Worm (Caenorhabditis elegans) whole organism, mixed stage, embryonic: ENCODE measurements around the gene utp-20.

Source experiments
- M03D4.4 ChIP-seq: sonication (generic microtip); optimal IDR thresholded peaks from 2 replicates; lab custom pipeline; 2017; ENCODE audit warnings: mild to moderate bottlenecking, missing genetic modification characterization, missing compliant biosample characterization
- bed-3 ChIP-seq: fragments of 200-800 bp; sonication (Bioruptor generic); optimal IDR thresholded peaks from 3 replicates; lab custom pipeline; 2018; ENCODE audit warnings: mild to moderate bottlenecking, missing genetic modification characterization, moderate library complexity, missing compliant biosample characterization
- blmp-1 ChIP-seq: fragments of 150-350 bp; optimal IDR thresholded peaks from 2 replicates; lab custom pipeline; 2014; ENCODE audit warnings: missing biosample characterization, missing genetic modification characterization
- ceh-39 ChIP-seq: fragments of 150-350 bp; optimal IDR thresholded peaks from 2 replicates; lab custom pipeline; 2014; ENCODE audit warnings: missing biosample characterization, missing genetic modification characterization
- ces-1 ChIP-seq: fragments of 150-350 bp; optimal IDR thresholded peaks from 2 replicates; lab custom pipeline; 2014; ENCODE audit warnings: missing biosample characterization, missing genetic modification reagents, missing genetic modification characterization
- cnd-1 ChIP-seq: fragments of 200-800 bp; sonication (Bioruptor generic); optimal IDR thresholded peaks from 2 replicates; lab custom pipeline; 2018; ENCODE audit warnings: mild to moderate bottlenecking, missing genetic modification characterization, missing compliant biosample characterization
- drap-1 ChIP-seq: fragments of 200-800 bp; sonication (Bioruptor generic); optimal IDR thresholded peaks from 3 replicates; lab custom pipeline; 2018; ENCODE audit warnings: mild to moderate bottlenecking, missing genetic modification characterization, missing compliant biosample characterization
- elt-1 ChIP-seq: sonication (generic microtip); optimal IDR thresholded peaks from 2 replicates; lab custom pipeline; 2017; ENCODE audit warnings: missing genetic modification characterization, mild to moderate bottlenecking, missing compliant biosample characterization, antibody characterized with exemption, moderate library complexity, borderline replicate concordance; ENCODE audit not compliant: insufficient read depth
- elt-3 ChIP-seq: fragments of 150-350 bp; optimal IDR thresholded peaks from 2 replicates; lab custom pipeline; 2014; ENCODE audit warnings: missing biosample characterization, missing genetic modification characterization
- flh-1 ChIP-seq: fragments of 200-800 bp; sonication (Bioruptor generic); optimal IDR thresholded peaks from 2 replicates; lab custom pipeline; 2018; ENCODE audit warnings: mild to moderate bottlenecking, missing genetic modification characterization, moderate library complexity, missing compliant biosample characterization
- ham-2 ChIP-seq: fragments of 200-800 bp; sonication (Bioruptor generic); optimal IDR thresholded peaks from 2 replicates; lab custom pipeline; 2018; ENCODE audit warnings: mild to moderate bottlenecking, missing genetic modification characterization, missing compliant biosample characterization
- hlh-1 ChIP-seq: fragments of 150-350 bp; optimal IDR thresholded peaks from 2 replicates; lab custom pipeline; 2014; ENCODE audit warnings: missing biosample characterization, missing genetic modification reagents, missing genetic modification characterization
- lin-13 ChIP-seq: fragments of 150-350 bp; optimal IDR thresholded peaks from 2 replicates; lab custom pipeline; 2014; ENCODE audit warnings: missing biosample characterization, missing genetic modification characterization
- lin-32 ChIP-seq: fragments of 200-800 bp; sonication (Bioruptor generic); optimal IDR thresholded peaks from 2 replicates; lab custom pipeline; 2018; ENCODE audit warnings: mild to moderate bottlenecking, missing genetic modification characterization, missing compliant biosample characterization
- mab-5 ChIP-seq: fragments of 150-350 bp; optimal IDR thresholded peaks from 2 replicates; lab custom pipeline; 2014; ENCODE audit warnings: missing biosample characterization, missing genetic modification characterization
- mls-2 ChIP-seq: sonication (generic microtip); optimal IDR thresholded peaks from 2 replicates; lab custom pipeline; 2016; ENCODE audit warnings: mild to moderate bottlenecking, missing genetic modification characterization, moderate library complexity, missing compliant biosample characterization
- nhr-12 ChIP-seq: fragments of 150-350 bp; optimal IDR thresholded peaks from 2 replicates; lab custom pipeline; 2014; ENCODE audit warnings: missing biosample characterization, missing genetic modification characterization
- nhr-2 ChIP-seq: fragments of 150-350 bp; optimal IDR thresholded peaks from 2 replicates; lab custom pipeline; 2014; ENCODE audit warnings: missing biosample characterization, missing genetic modification characterization
- nhr-237 ChIP-seq: fragments of 150-350 bp; optimal IDR thresholded peaks from 2 replicates; lab custom pipeline; 2014; ENCODE audit warnings: missing biosample characterization, missing genetic modification characterization
- nhr-28 ChIP-seq: fragments of 150-350 bp; optimal IDR thresholded peaks from 2 replicates; lab custom pipeline; 2014; ENCODE audit warnings: missing biosample characterization, missing genetic modification characterization
- pha-4 ChIP-seq: fragments of 150-350 bp; optimal IDR thresholded peaks from 2 replicates; lab custom pipeline; 2018; ENCODE audit warnings: missing biosample characterization, missing genetic modification reagents, missing genetic modification characterization
- sem-2 ChIP-seq: fragments of 200-800 bp; sonication (Bioruptor generic); optimal IDR thresholded peaks from 2 replicates; lab custom pipeline; 2018; ENCODE audit warnings: mild to moderate bottlenecking, missing genetic modification characterization, missing compliant biosample characterization
- snpc-4 ChIP-seq: fragments of 150-350 bp; optimal IDR thresholded peaks from 2 replicates; lab custom pipeline; 2014; ENCODE audit warnings: missing biosample characterization, missing genetic modification characterization
- sptf-1 ChIP-seq: sonication (generic microtip); optimal IDR thresholded peaks from 2 replicates; lab custom pipeline; 2017; ENCODE audit warnings: mild to moderate bottlenecking, missing genetic modification characterization, moderate library complexity, missing compliant biosample characterization
- tbx-8 ChIP-seq: fragments of 200-800 bp; sonication (Bioruptor generic); optimal IDR thresholded peaks from 2 replicates; lab custom pipeline; 2018; ENCODE audit warnings: mild to moderate bottlenecking, missing genetic modification characterization, moderate library complexity, missing compliant biosample characterization
- unc-120 ChIP-seq: sonication (generic microtip); optimal IDR thresholded peaks from 2 replicates; lab custom pipeline; 2017; ENCODE audit warnings: missing genetic modification characterization, missing compliant biosample characterization; ENCODE audit not compliant: poor library complexity, severe bottlenecking
- unc-62 ChIP-seq: fragments of 150-350 bp; optimal IDR thresholded peaks from 2 replicates; lab custom pipeline; 2014; ENCODE audit warnings: missing biosample characterization, missing genetic modification reagents, missing genetic modification characterization

Gene utp-20

ce11 chrII:6493139-6493538, 43.0 kb upstream of the utp-20 start:
- TF ChIP-seq elt-3 (tag; lab: Kevin White, UChicago), result no peak
- peak; percentile 90 for TF ChIP-seq ces-1 (GFP tag; lab: Kevin White, UChicago)

ce11 chrII:6493709-6494326, 42.4 kb upstream of the utp-20 start:
- TF ChIP-seq sem-2 (GFP tag; lab: Kevin White, UChicago) (no peak), lin-32 (no peak), ham-2 (GFP tag; lab: Kevin White, UChicago) (no peak)

ce11 chrII:6496496-6496895, 39.7 kb upstream of the utp-20 start:
- TF ChIP-seq ces-1 (GFP tag; lab: Kevin White, UChicago) (no peak), ceh-39 (tag; lab: Kevin White, UChicago) (no peak), sem-2 (GFP tag; lab: Kevin White, UChicago) (no peak), drap-1 (GFP tag; lab: Kevin White, UChicago) (no peak), elt-1 (no peak), sptf-1 (tag; lab: Kevin White, UChicago) (no peak), mab-5 (no peak), nhr-237 (no peak), pha-4 (tag; lab: Kevin White, UChicago) (no peak), nhr-28 (tag; lab: Kevin White, UChicago) (no peak), tbx-8 (GFP tag; lab: Kevin White, UChicago) (no peak), bed-3 (GFP tag; lab: Kevin White, UChicago) (no peak), mls-2 (tag; lab: Kevin White, UChicago) (no peak), lin-32 (no peak), unc-62 (GFP tag; lab: Kevin White, UChicago) (no peak), hlh-1 (no peak), unc-120 (tag; lab: Kevin White, UChicago) (no peak), flh-1 (GFP tag; lab: Kevin White, UChicago) (no peak), blmp-1 (tag; lab: Kevin White, UChicago) (no peak), nhr-2 (tag; lab: Kevin White, UChicago) (no peak)

DNA sequence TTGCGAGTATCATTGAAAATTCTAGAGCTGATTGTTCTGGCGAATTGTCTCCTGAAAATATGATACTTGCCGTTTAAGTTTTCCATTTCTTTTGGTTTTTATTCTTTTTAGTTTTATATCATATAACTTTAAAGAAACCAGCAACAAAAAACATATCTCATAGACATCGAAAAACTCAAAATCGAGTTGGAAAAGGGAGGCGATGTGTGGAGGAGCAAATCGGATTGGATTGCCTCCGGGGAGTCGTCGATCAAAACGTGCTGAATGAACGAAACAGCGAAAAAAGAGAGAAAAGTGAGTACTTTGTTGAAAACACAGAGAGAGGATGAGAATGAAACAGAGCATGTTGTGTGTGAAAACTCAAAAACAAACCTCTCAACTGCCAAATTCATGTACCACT, 39.0 kb upstream of the utp-20 start:
- TF ChIP-seq ces-1 (GFP tag; lab: Kevin White, UChicago) (peak; percentile 34), ceh-39 (tag; lab: Kevin White, UChicago) (no peak), lin-13 (no peak), elt-3 (tag; lab: Kevin White, UChicago) (no peak), elt-1 (no peak), hlh-1 (no peak), unc-120 (tag; lab: Kevin White, UChicago) (no peak)

DNA sequence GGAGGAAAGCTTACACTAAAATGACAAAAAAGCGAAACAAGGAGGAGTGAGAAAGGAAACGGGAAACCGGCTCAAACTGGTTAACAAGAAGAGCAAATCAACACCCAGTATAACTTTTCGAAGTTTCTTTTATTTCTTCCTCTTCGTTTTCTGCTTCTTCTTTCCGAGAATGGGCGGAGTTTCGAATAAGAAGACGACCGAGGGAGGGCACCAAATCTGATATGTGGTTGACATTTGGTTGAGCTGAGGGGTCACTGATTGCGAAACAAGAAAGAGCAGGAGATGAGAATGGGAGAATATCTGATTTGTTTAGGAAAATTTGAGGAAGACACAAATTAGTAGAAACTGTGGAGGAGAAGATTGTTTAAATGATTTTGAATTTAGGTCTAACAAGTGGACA, 37.6 kb upstream of the utp-20 start:
- no peak for TF ChIP-seq M03D4.4 (tag; lab: Kevin White, UChicago)
- TF ChIP-seq ces-1 (GFP tag; lab: Kevin White, UChicago), result peak; percentile 52

ce11 chrII:6499067-6499466, 37.1 kb upstream of the utp-20 start, which contains the start of gene twk-49:
TSS of gene twk-49 (minus strand) at chrII:6499167.
- no peak for TF ChIP-seq snpc-4 (tag; lab: Kevin White, UChicago)
- no peak for TF ChIP-seq sptf-1 (tag; lab: Kevin White, UChicago)
- TF ChIP-seq lin-32, result no peak
- TF ChIP-seq elt-1, result no peak
- TF ChIP-seq sem-2 (GFP tag; lab: Kevin White, UChicago), result no peak
- no peak for TF ChIP-seq drap-1 (GFP tag; lab: Kevin White, UChicago)
- TF ChIP-seq tbx-8 (GFP tag; lab: Kevin White, UChicago), result no peak
- TF ChIP-seq nhr-28 (tag; lab: Kevin White, UChicago), result no peak
- TF ChIP-seq flh-1 (GFP tag; lab: Kevin White, UChicago), result no peak
- TF ChIP-seq M03D4.4 (tag; lab: Kevin White, UChicago), result no peak
- TF ChIP-seq blmp-1 (tag; lab: Kevin White, UChicago), result no peak
- TF ChIP-seq nhr-12 (tag; lab: Kevin White, UChicago), result no peak
- TF ChIP-seq nhr-2 (tag; lab: Kevin White, UChicago), result no peak
- no peak for TF ChIP-seq cnd-1 (tag; lab: Kevin White, UChicago)
